Worm (Caenorhabditis elegans) whole organism, early embryonic: ENCODE results near the gene sqv-7.
A peak's percentile ranks its signal among the peaks of the same experiment; 100 is the strongest.

Experiments
- B0310.2 ChIP-seq: sonication (generic microtip); optimal IDR thresholded peaks from 2 replicates; lab custom pipeline; 2016; ENCODE audit warnings: mild to moderate bottlenecking, missing genetic modification characterization, missing compliant biosample characterization
- F13C5.2 ChIP-seq: sonication (generic microtip); optimal IDR thresholded peaks from 2 replicates; lab custom pipeline; 2017; ENCODE audit warnings: mild to moderate bottlenecking, missing genetic modification characterization, inconsistent platforms, missing compliant biosample characterization
- aly-1 ChIP-seq: sonication (generic microtip); optimal IDR thresholded peaks from 2 replicates; lab custom pipeline; 2016; ENCODE audit warnings: missing genetic modification characterization, missing compliant biosample characterization
- ama-1 ChIP-seq: fragments of 150-350 bp; optimal IDR thresholded peaks from 2 replicates; lab custom pipeline; 2014
- ceh-13 ChIP-seq: fragments of 200-800 bp; sonication (Bioruptor generic); optimal IDR thresholded peaks from 2 replicates; lab custom pipeline; 2018; ENCODE audit warnings: mild to moderate bottlenecking, missing genetic modification characterization, missing compliant biosample characterization
- ceh-36 ChIP-seq: sonication (generic microtip); optimal IDR thresholded peaks from 2 replicates; lab custom pipeline; 2016; ENCODE audit warnings: missing genetic modification characterization, inconsistent platforms, missing compliant biosample characterization
- ets-7 ChIP-seq: sonication (generic microtip); optimal IDR thresholded peaks from 2 replicates; lab custom pipeline; 2016; ENCODE audit warnings: missing genotype, missing genetic modification characterization, missing compliant biosample characterization
- flt-1 ChIP-seq: fragments of 200-800 bp; sonication (Bioruptor generic); IDR thresholded peaks from 2 replicates; pipeline ENCODE4 v1.3.6; 2022; ENCODE audit warnings: missing genetic modification characterization, missing compliant biosample characterization
- hmbx-1 ChIP-seq: sonication (generic microtip); optimal IDR thresholded peaks from 2 replicates; lab custom pipeline; 2016; ENCODE audit warnings: mild to moderate bottlenecking, missing genetic modification characterization, missing compliant biosample characterization
- hmg-4 ChIP-seq: fragments of 200-800 bp; sonication (Bioruptor generic); optimal IDR thresholded peaks from 2 replicates; lab custom pipeline; 2018; ENCODE audit warnings: mild to moderate bottlenecking, missing genetic modification characterization, missing compliant biosample characterization
- hnd-1 ChIP-seq: sonication (generic microtip); optimal IDR thresholded peaks from 2 replicates; lab custom pipeline; 2016; ENCODE audit warnings: missing genetic modification characterization, missing compliant biosample characterization
- pes-1 ChIP-seq: fragments of 200-800 bp; sonication (Bioruptor generic); IDR thresholded peaks from 2 replicates; pipeline ENCODE4 v1.3.6; 2022; ENCODE audit warnings: missing genetic modification reagents, missing genetic modification characterization, missing compliant biosample characterization
- scrt-1 ChIP-seq: fragments of 200-800 bp; sonication (Bioruptor generic); IDR thresholded peaks from 2 replicates; pipeline ENCODE4 v1.3.6; 2022; ENCODE audit warnings: missing genetic modification characterization, missing compliant biosample characterization
- sea-1 ChIP-seq: fragments of 200-800 bp; sonication (Bioruptor generic); conservative IDR thresholded peaks from 2 replicates; pipeline ENCODE4 v1.3.6; 2022; ENCODE audit warnings: missing genetic modification characterization, missing compliant biosample characterization
- tbx-11 ChIP-seq: fragments of 200-800 bp; sonication (Bioruptor generic); IDR thresholded peaks from 2 replicates; pipeline ENCODE4 v1.3.6; 2022; ENCODE audit warnings: missing genetic modification characterization, missing compliant biosample characterization
- tbx-37 ChIP-seq: fragments of 200-800 bp; sonication (Bioruptor generic); conservative IDR thresholded peaks from 2 replicates; pipeline ENCODE4 v1.3.6; 2022; ENCODE audit warnings: missing genetic modification reagents, missing genetic modification characterization, missing compliant biosample characterization
- tra-4 ChIP-seq: sonication (generic microtip); optimal IDR thresholded peaks from 2 replicates; lab custom pipeline; 2017; ENCODE audit warnings: missing genetic modification characterization, missing compliant biosample characterization

sqv-7 gene

DNA sequence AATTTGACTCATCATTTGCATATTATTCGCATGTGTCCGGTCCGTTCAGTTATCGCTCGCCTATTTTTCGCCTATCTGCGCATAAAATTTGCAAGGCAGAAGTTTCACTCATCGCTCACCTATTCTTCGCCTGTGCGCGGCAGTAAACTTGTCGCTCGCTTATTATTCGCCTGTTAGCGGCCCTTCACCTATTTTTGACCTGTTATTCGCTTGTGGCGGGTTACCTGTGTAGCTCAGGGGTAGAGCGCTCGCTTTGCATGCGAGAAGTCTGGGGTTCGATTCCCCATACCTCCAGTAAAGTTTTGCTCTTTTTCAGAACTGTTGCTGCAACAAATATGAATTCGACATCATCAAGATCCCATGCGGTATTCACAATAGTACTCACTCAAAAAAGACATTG lies 11.1 kb downstream of the sqv-7 start:
- peak; percentile 78 for TF ChIP-seq B0310.2
- TF ChIP-seq hmg-4 (GFP tag; lab: Kevin White, UChicago), result peak; percentile 97
- peak; percentile 57 for TF ChIP-seq ets-7 (tag; lab: Kevin White, UChicago)
- TF ChIP-seq aly-1, result peak; percentile 81
- peak; percentile 72 for TF ChIP-seq tra-4 (tag; lab: Kevin White, UChicago)
- TF ChIP-seq tbx-37, result peak; percentile 89
- TF ChIP-seq hnd-1 (tag; lab: Kevin White, UChicago), result peak; percentile 67
- TF ChIP-seq F13C5.2 (tag; lab: Kevin White, UChicago), result peak; percentile 80
- peak; percentile 98 for TF ChIP-seq flt-1
- peak; percentile 90 for TF ChIP-seq tbx-11 (GFP tag; lab: Robert Waterston, UW)
- TF ChIP-seq ceh-36 (tag; lab: Kevin White, UChicago), result peak; percentile 97
- TF ChIP-seq hmbx-1 (tag; lab: Kevin White, UChicago), result peak; percentile 68
- TF ChIP-seq pes-1 (GFP tag; lab: Robert Waterston, UW), result peak; percentile 96
- TF ChIP-seq scrt-1 (GFP tag; lab: Robert Waterston, UW), result peak; percentile 97
- peak; percentile 96 for TF ChIP-seq sea-1 (GFP tag; lab: Robert Waterston, UW)
- peak; percentile 77 for TF ChIP-seq ceh-13

DNA sequence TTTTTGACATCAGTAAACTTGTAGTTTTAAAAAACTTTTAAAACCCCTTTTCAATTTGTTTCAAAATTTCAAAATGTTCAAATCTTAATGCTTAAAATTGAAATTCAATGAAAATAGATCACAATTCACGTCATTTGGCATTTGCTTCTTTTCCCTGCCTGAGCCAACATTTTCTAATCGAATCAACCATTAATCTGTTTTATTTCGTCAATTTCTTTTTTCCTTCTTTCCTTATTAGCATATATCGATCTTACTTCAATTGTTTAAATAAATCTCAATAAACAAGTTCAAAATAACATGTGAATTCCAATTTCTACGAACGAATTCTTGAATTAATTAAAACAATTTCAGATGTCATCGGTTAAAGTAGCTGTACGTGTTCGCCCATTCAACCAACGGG lies 16.9 kb downstream of the sqv-7 start:
- TF ChIP-seq B0310.2, result no peak
- no peak for TF ChIP-seq tbx-11 (GFP tag; lab: Robert Waterston, UW)
- no peak for TF ChIP-seq pes-1 (GFP tag; lab: Robert Waterston, UW)

DNA sequence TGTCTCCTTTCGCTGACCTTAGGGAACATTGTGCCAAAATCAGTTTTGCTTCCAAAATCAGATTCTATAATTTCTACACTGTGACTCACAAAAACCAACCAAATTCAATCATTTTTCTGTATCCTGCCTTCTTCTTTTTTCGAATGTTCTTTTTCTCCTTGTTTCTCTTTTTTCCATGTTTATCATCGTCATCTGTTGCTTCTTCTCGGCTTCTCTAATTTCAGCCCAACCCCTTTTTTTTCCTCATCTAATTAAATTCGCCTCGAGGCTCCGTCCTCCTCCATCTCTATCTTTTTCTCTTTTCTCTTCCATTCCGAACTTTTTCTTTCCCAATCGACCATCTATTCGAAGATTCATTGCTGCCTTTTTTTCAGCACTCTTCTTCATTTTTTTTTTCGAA lies 17.8 kb downstream of the sqv-7 start, which contains the start of gene unc-104:
Gene unc-104, plus strand, starts transcription at position 311 of the 400 bp plus-strand sequence.
- TF ChIP-seq sea-1 (GFP tag; lab: Robert Waterston, UW), result no peak
- no peak for TF ChIP-seq tbx-11 (GFP tag; lab: Robert Waterston, UW)
- TF ChIP-seq ama-1 (lab: Kevin White, UChicago), result no peak
- no peak for TF ChIP-seq hmbx-1 (tag; lab: Kevin White, UChicago)
- TF ChIP-seq flt-1, result no peak
- TF ChIP-seq aly-1, result no peak
- no peak for TF ChIP-seq B0310.2
- no peak for TF ChIP-seq F13C5.2 (tag; lab: Kevin White, UChicago)
- no peak for TF ChIP-seq hnd-1 (tag; lab: Kevin White, UChicago)
- TF ChIP-seq tra-4 (tag; lab: Kevin White, UChicago), result no peak
- TF ChIP-seq pes-1 (GFP tag; lab: Robert Waterston, UW), result no peak
- no peak for TF ChIP-seq ets-7 (tag; lab: Kevin White, UChicago)
- no peak for TF ChIP-seq scrt-1 (GFP tag; lab: Robert Waterston, UW)
- no peak for TF ChIP-seq tbx-37
- no peak for TF ChIP-seq ceh-36 (tag; lab: Kevin White, UChicago)

DNA sequence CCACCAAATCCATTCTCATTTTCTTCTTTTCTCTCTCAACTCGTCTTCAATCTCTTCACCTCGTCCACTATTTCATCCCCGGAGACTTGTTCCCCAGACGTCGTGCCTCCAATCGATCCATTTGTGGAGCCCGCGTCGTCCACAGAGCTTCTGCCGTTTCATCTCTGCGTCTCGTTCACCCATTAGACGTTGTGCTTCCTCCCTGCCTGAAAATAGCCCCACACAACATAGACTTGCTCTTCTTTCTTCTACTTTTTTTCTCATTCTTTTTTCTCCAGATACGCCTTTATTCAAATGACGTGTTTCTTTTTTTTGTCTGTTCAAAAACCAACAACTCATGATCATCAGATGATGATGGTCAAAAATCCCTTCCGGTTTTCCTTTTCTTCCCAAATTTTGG lies 19.5 kb downstream of the sqv-7 start:
- TF ChIP-seq ceh-13 (no peak), pes-1 (GFP tag; lab: Robert Waterston, UW) (no peak), tbx-11 (GFP tag; lab: Robert Waterston, UW) (no peak), hmbx-1 (tag; lab: Kevin White, UChicago) (no peak), F13C5.2 (tag; lab: Kevin White, UChicago) (no peak), B0310.2 (no peak), ets-7 (tag; lab: Kevin White, UChicago) (no peak), hmg-4 (GFP tag; lab: Kevin White, UChicago) (no peak), ceh-36 (tag; lab: Kevin White, UChicago) (no peak), sea-1 (GFP tag; lab: Robert Waterston, UW) (no peak), tbx-37 (no peak), scrt-1 (GFP tag; lab: Robert Waterston, UW) (no peak), flt-1 (no peak), aly-1 (no peak), hnd-1 (tag; lab: Kevin White, UChicago) (no peak), tra-4 (tag; lab: Kevin White, UChicago) (no peak), ama-1 (lab: Kevin White, UChicago) (no peak)

DNA sequence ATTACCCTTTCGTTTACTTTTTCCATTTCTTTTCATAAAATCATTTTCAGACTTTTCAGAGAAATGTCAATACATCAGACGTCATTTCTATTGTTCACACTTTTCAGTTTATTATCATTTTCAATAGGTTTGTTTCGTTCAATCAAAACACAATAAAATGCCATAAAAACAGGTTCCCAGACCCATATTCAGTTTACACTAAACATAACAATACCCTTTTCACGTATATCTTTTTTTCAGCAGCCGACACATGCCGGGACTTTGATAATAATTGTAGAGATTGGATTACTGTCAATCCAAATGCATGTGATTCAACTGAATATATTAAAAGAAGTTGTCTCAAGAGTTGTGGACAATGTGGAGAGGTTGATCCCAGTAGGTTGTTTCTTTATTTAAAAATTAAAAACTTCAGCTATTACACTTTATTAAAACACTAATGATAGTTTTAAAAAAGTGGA lies 22.6 kb downstream of the sqv-7 start, which contains the start of gene C15F1.1:
Gene C15F1.1, plus strand, starts transcription at position 51 of the 458 bp plus-strand sequence.
- no peak for TF ChIP-seq tbx-37
- no peak for TF ChIP-seq B0310.2
- no peak for TF ChIP-seq ets-7 (tag; lab: Kevin White, UChicago)
- TF ChIP-seq F13C5.2 (tag; lab: Kevin White, UChicago), result no peak
- no peak for TF ChIP-seq flt-1
- TF ChIP-seq tbx-11 (GFP tag; lab: Robert Waterston, UW), result no peak
- TF ChIP-seq scrt-1 (GFP tag; lab: Robert Waterston, UW), result no peak
- TF ChIP-seq ceh-36 (tag; lab: Kevin White, UChicago), result no peak

DNA sequence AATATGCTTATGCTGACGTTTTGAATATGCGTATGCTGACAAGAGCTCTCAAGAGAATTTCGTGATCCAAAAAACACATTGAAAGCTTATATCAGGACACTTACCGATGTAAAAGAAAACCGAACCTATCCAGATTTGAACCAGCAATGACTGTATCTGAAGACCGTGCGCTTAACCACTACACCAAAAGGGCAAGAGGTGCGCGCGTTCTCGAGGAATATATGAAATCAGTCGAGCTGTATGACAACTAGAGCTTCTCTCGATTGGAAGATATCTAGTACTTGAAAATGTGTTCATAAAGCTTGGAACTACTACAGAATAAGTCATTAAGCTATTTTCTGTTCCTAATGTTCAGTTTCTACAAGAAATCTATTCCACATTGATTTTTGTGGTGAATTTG lies 29.5 kb downstream of the sqv-7 start:
- 0 out of 2 replicates have a peak, but pooled peaks have one; percentile 44 for TF ChIP-seq tbx-37
- TF ChIP-seq tbx-11 (GFP tag; lab: Robert Waterston, UW), result 0 out of 2 replicates have a peak, but pooled peaks have one; percentile 57
- peak; percentile 66; the same call in 1 of the 2 replicates for TF ChIP-seq scrt-1 (GFP tag; lab: Robert Waterston, UW)

DNA sequence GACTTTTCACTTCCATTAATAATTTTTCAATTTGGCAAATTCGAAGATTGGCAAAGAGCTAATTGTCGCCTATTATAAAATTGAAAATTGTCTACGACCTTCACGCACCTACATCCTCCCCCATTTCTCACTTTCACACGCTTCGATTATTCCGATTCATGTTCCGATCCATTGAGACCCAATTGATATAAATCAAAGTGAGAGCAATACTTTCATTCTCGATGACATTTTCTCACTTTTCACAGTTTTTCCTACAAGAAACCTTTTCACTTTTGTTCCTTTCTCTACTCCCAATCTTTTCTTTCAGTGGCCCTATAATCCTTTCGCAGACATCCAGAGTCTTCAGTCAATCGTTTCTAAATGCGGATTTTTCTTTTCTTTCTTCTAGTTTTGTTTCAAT lies 32.8 kb downstream of the sqv-7 start, which contains the start of gene C15F1.2:
Gene C15F1.2, plus strand, starts transcription at position 308 of the 400 bp plus-strand sequence.
- TF ChIP-seq hmg-4 (GFP tag; lab: Kevin White, UChicago), result no peak
- no peak for TF ChIP-seq F13C5.2 (tag; lab: Kevin White, UChicago)
- no peak for TF ChIP-seq flt-1
- no peak for TF ChIP-seq hnd-1 (tag; lab: Kevin White, UChicago)
- TF ChIP-seq aly-1, result no peak
- TF ChIP-seq sea-1 (GFP tag; lab: Robert Waterston, UW), result no peak
- no peak for TF ChIP-seq tbx-37
- TF ChIP-seq tbx-11 (GFP tag; lab: Robert Waterston, UW), result no peak
- TF ChIP-seq scrt-1 (GFP tag; lab: Robert Waterston, UW), result no peak
- TF ChIP-seq tra-4 (tag; lab: Kevin White, UChicago), result no peak
- no peak for TF ChIP-seq ceh-36 (tag; lab: Kevin White, UChicago)
- no peak for TF ChIP-seq ceh-13
- no peak for TF ChIP-seq ets-7 (tag; lab: Kevin White, UChicago)
- no peak for TF ChIP-seq pes-1 (GFP tag; lab: Robert Waterston, UW)
